Worm (Caenorhabditis elegans) whole organism, L1 larva: ENCODE data around the gene T26E4.18.
"Not testable (repeated sequence)": the region's sequence is repeated elsewhere in the genome, so short reads cannot be mapped to it uniquely, and the experiment has no call there.

ENCODE experiments used
- egl-13 ChIP-seq: sonication (generic microtip); optimal IDR thresholded peaks from 2 replicates; lab custom pipeline; 2016; ENCODE audit warnings: missing genotype, missing genetic modification reagents, missing genetic modification characterization, missing compliant biosample characterization
- jun-1 ChIP-seq: fragments of 150-350 bp; optimal IDR thresholded peaks from 2 replicates; lab custom pipeline; 2014; ENCODE audit warnings: missing biosample characterization, missing genetic modification reagents, missing genetic modification characterization
- lin-14 ChIP-seq: fragments of 200-800 bp; sonication (Bioruptor generic); optimal IDR thresholded peaks from 2 replicates; lab custom pipeline; 2018; ENCODE audit warnings: mild to moderate bottlenecking, missing genetic modification characterization, moderate library complexity, missing compliant biosample characterization
- mdl-1 ChIP-seq, 2 experiments: fragments of 150-350 bp; optimal IDR thresholded peaks; 2 replicates each; lab custom pipeline; 2014 to 2017; ENCODE audit warnings: missing biosample characterization in 2 of 2, missing genetic modification characterization in 2 of 2, inconsistent platforms in 1 of 2
- nhr-12 ChIP-seq: sonication (generic microtip); optimal IDR thresholded peaks from 2 replicates; lab custom pipeline; 2017; ENCODE audit warnings: missing biosample characterization, missing genetic modification characterization
- nhr-237 ChIP-seq: fragments of 150-350 bp; optimal IDR thresholded peaks from 2 replicates; lab custom pipeline; 2014; ENCODE audit warnings: missing biosample characterization, missing genetic modification characterization
- nhr-84 ChIP-seq: sonication (generic microtip); optimal IDR thresholded peaks from 2 replicates; lab custom pipeline; 2017; ENCODE audit warnings: missing biosample characterization, missing genetic modification characterization
- sox-4 ChIP-seq: sonication (generic microtip); optimal IDR thresholded peaks from 2 replicates; lab custom pipeline; 2016; ENCODE audit warnings: missing genetic modification characterization, missing compliant biosample characterization
- sptf-1 ChIP-seq: fragments of 150-350 bp; optimal IDR thresholded peaks from 2 replicates; lab custom pipeline; 2014; ENCODE audit warnings: missing biosample characterization, missing genetic modification characterization
- sup-37 ChIP-seq: fragments of 200-800 bp; sonication (Bioruptor generic); optimal IDR thresholded peaks from 2 replicates; lab custom pipeline; 2018; ENCODE audit warnings: mild to moderate bottlenecking, missing genetic modification characterization, missing compliant biosample characterization
- unc-130 ChIP-seq: fragments of 150-350 bp; optimal IDR thresholded peaks from 2 replicates; lab custom pipeline; 2017; ENCODE audit warnings: missing biosample characterization, missing genetic modification characterization, inconsistent platforms
- unc-30 ChIP-seq: sonication (generic microtip); optimal IDR thresholded peaks from 2 replicates; lab custom pipeline; 2017; ENCODE audit warnings: missing biosample characterization, missing genetic modification characterization
- unc-86 ChIP-seq: sonication (generic microtip); optimal IDR thresholded peaks from 2 replicates; lab custom pipeline; 2016; ENCODE audit warnings: missing genetic modification characterization, missing compliant biosample characterization

DNA sequence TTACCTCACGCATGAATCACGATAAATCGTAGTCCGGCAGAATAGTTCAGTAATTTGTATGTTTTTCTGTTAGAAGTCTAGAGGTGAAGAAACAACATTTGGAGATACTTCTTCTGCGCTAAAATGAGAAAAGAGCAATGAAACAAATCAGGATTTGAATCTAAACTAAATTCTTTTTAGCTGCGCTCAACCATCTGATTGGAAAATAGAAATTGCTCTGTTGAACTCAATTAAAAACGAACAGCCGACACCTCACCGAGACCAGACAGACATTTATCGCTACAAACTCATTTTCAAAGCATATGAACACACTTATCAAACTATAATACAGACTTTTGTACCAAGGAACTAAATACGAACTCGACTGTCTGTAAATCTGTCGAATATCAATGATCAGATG lies 1.0 kb downstream of the T26E4.18 start, which contains the start of gene T26E4.9:
- not testable (repeated sequence) for TF ChIP-seq unc-86 (tag; lab: Kevin White, UChicago); unc-30 (tag; lab: Kevin White, UChicago); mdl-1 (tag; optimal IDR thresholded peaks at IDR 0.05; lab: Kevin White, UChicago); jun-1 (tag; lab: Kevin White, UChicago); nhr-12; sup-37 (GFP tag; lab: Kevin White, UChicago); egl-13 (tag; lab: Kevin White, UChicago); unc-130 (tag; lab: Kevin White, UChicago); nhr-237 (tag; lab: Kevin White, UChicago); nhr-84 (tag; lab: Kevin White, UChicago); sox-4; sptf-1; lin-14 (GFP tag; lab: Kevin White, UChicago)
